Fruit fly (Drosophila melanogaster) whole organism, embryonic: ENCODE results near the gene Arp2.
A peak's percentile ranks its signal among the peaks of the same experiment; 100 is the strongest.

ENCODE experiments used
- Adf1 ChIP-seq: fragments of 200-800 bp; sonication (Bioruptor generic); IDR thresholded peaks from 2 replicates; pipeline ENCODE4 v1.3.6; 2022; ENCODE audit warnings: missing biosample characterization, missing genetic modification characterization
- Awh ChIP-seq: fragments of 200-800 bp; sonication (Bioruptor generic); IDR thresholded peaks from 2 replicates; pipeline ENCODE4, ENCODE4 v1.3.6; 2022; ENCODE audit warnings: missing biosample characterization, missing genetic modification characterization
- B-H1 ChIP-seq: fragments of 200-800 bp; sonication (Bioruptor generic); IDR thresholded peaks from 3 replicates; pipeline ENCODE4 v1.3.6; 2022; ENCODE audit warnings: missing biosample characterization, missing genetic modification characterization
- B-H2 ChIP-seq: fragments of 200-800 bp; sonication (Bioruptor generic); optimal IDR thresholded peaks from 2 replicates; lab custom pipeline; 2018; ENCODE audit warnings: missing biosample characterization, mild to moderate bottlenecking, missing genetic modification characterization
- BEAF-32 ChIP-seq: fragments of 200-800 bp; sonication (Bioruptor generic); optimal IDR thresholded peaks from 3 replicates; lab custom pipeline; 2017; ENCODE audit warnings: missing biosample characterization, missing genetic modification characterization, mild to moderate bottlenecking, moderate library complexity, missing genetic modification reagents
- CG10366 ChIP-seq: fragments of 200-800 bp; sonication (Bioruptor generic); IDR thresholded peaks from 2 replicates; pipeline ENCODE4 v1.3.6; 2022; ENCODE audit warnings: missing biosample characterization, missing genetic modification characterization
- CG11504 ChIP-seq: fragments of 200-800 bp; sonication (Bioruptor generic); optimal IDR thresholded peaks from 3 replicates; lab custom pipeline; 2019; ENCODE audit warnings: missing biosample characterization, mild to moderate bottlenecking, missing genetic modification characterization, moderate library complexity
- CG11696 ChIP-seq: fragments of 200-800 bp; sonication (Bioruptor generic); IDR thresholded peaks from 2 replicates; pipeline ENCODE4 v1.3.6; 2022; ENCODE audit warnings: missing biosample characterization, missing genetic modification characterization
- CG13894 ChIP-seq: fragments of 200-800 bp; sonication (Bioruptor generic); optimal IDR thresholded peaks from 3 replicates; lab custom pipeline; 2018; ENCODE audit warnings: missing biosample characterization, mild to moderate bottlenecking, missing genetic modification characterization, moderate library complexity
- CG15696 ChIP-seq: fragments of 200-800 bp; sonication (Bioruptor generic); optimal IDR thresholded peaks from 2 replicates; lab custom pipeline; 2019; ENCODE audit warnings: missing biosample characterization, mild to moderate bottlenecking, missing genetic modification characterization, moderate library complexity
- CG1603 ChIP-seq: fragments of 200-800 bp; sonication (Bioruptor generic); optimal IDR thresholded peaks from 2 replicates; lab custom pipeline; 2019; ENCODE audit warnings: missing biosample characterization, mild to moderate bottlenecking, missing genetic modification characterization, moderate library complexity
- CG16779 ChIP-seq: fragments of 200-800 bp; sonication (Bioruptor generic); IDR thresholded peaks from 2 replicates; pipeline ENCODE4 v1.3.6; 2022; ENCODE audit warnings: missing biosample characterization, missing genetic modification characterization
- CG16863 ChIP-seq: fragments of 200-800 bp; sonication (Bioruptor generic); optimal IDR thresholded peaks from 3 replicates; lab custom pipeline; 2016; ENCODE audit warnings: missing biosample characterization, missing genetic modification characterization
- CG18476 ChIP-seq: fragments of 200-800 bp; sonication (Bioruptor generic); optimal IDR thresholded peaks from 2 replicates; lab custom pipeline; 2016; ENCODE audit warnings: missing biosample characterization, mild to moderate bottlenecking, missing genetic modification characterization
- CG2678 ChIP-seq: fragments of 200-800 bp; sonication (Bioruptor generic); optimal IDR thresholded peaks from 3 replicates; lab custom pipeline; 2019; ENCODE audit warnings: missing biosample characterization, mild to moderate bottlenecking, missing genetic modification characterization, moderate library complexity
- CG2875 ChIP-seq: fragments of 200-800 bp; sonication (Bioruptor generic); optimal IDR thresholded peaks from 2 replicates; lab custom pipeline; 2017; ENCODE audit warnings: missing biosample characterization, mild to moderate bottlenecking, missing genetic modification characterization, missing genetic modification reagents
- CG31224 ChIP-seq: fragments of 200-800 bp; sonication (Bioruptor generic); IDR thresholded peaks from 2 replicates; pipeline ENCODE4 v1.3.6; 2022; ENCODE audit warnings: missing biosample characterization, missing genetic modification characterization
- CG3163 ChIP-seq: fragments of 200-800 bp; sonication (Bioruptor generic); optimal IDR thresholded peaks from 3 replicates; lab custom pipeline; 2016; ENCODE audit warnings: missing biosample characterization, missing genetic modification characterization
- CG32767 ChIP-seq: fragments of 200-800 bp; sonication (Bioruptor generic); IDR thresholded peaks from 2 replicates; pipeline ENCODE4 v1.3.6; 2022; ENCODE audit warnings: missing biosample characterization, missing genetic modification characterization
- CG32772 ChIP-seq: fragments of 200-800 bp; sonication (Bioruptor generic); IDR thresholded peaks from 2 replicates; pipeline ENCODE4 v1.3.6; 2022; ENCODE audit warnings: missing biosample characterization, missing genetic modification characterization
- CG42726 ChIP-seq: fragments of 200-800 bp; sonication (Bioruptor generic); IDR thresholded peaks from 2 replicates; pipeline ENCODE4 v1.3.6; 2022; ENCODE audit warnings: missing biosample characterization, missing genetic modification characterization; ENCODE audit not compliant: partially characterized antibody
- CG4328 ChIP-seq: fragments of 200-800 bp; sonication (Bioruptor generic); optimal IDR thresholded peaks from 3 replicates; lab custom pipeline; 2017; ENCODE audit warnings: missing biosample characterization, missing genetic modification reagents, missing genetic modification characterization
- CG7745 ChIP-seq: fragments of 200-800 bp; sonication (Bioruptor generic); optimal IDR thresholded peaks from 2 replicates; lab custom pipeline; 2018; ENCODE audit warnings: missing biosample characterization, mild to moderate bottlenecking, missing genetic modification characterization, moderate library complexity
- CG9609 ChIP-seq: fragments of 200-800 bp; sonication (Bioruptor generic); optimal IDR thresholded peaks from 3 replicates; lab custom pipeline; 2016; ENCODE audit warnings: missing biosample characterization, missing genetic modification characterization
- Fer2 ChIP-seq: fragments of 200-800 bp; sonication (Bioruptor generic); optimal IDR thresholded peaks from 2 replicates; lab custom pipeline; 2018; ENCODE audit warnings: missing biosample characterization, mild to moderate bottlenecking, missing genetic modification characterization, moderate library complexity
- Hand ChIP-seq: fragments of 200-800 bp; sonication (Bioruptor generic); optimal IDR thresholded peaks from 2 replicates; lab custom pipeline; 2017; ENCODE audit warnings: mild to moderate bottlenecking, missing biosample characterization, missing genetic modification reagents, missing genetic modification characterization
- HmgZ ChIP-seq: fragments of 200-800 bp; sonication (Bioruptor generic); optimal IDR thresholded peaks from 2 replicates; lab custom pipeline; 2018; ENCODE audit warnings: missing biosample characterization, mild to moderate bottlenecking, missing genetic modification characterization
- Lhr ChIP-seq: fragments of 200-800 bp; sonication (Bioruptor generic); optimal IDR thresholded peaks from 3 replicates; lab custom pipeline; 2017; ENCODE audit warnings: mild to moderate bottlenecking, missing biosample characterization, missing genetic modification reagents, missing genetic modification characterization
- Max ChIP-seq: fragments of 200-800 bp; sonication (Bioruptor generic); optimal IDR thresholded peaks from 2 replicates; lab custom pipeline; 2016; ENCODE audit warnings: missing biosample characterization, mild to moderate bottlenecking, missing genetic modification characterization
- Myb ChIP-seq: fragments of 200-800 bp; sonication (Bioruptor generic); optimal IDR thresholded peaks from 2 replicates; lab custom pipeline; 2016; ENCODE audit warnings: missing biosample characterization, missing genetic modification characterization
- Opbp ChIP-seq: fragments of 200-800 bp; sonication (Bioruptor generic); IDR thresholded peaks from 3 replicates; pipeline ENCODE4 v1.3.6; 2022; ENCODE audit warnings: missing biosample characterization, missing genetic modification characterization; ENCODE audit not compliant: partially characterized antibody
- PHDP ChIP-seq: fragments of 200-800 bp; sonication (Bioruptor generic); optimal IDR thresholded peaks from 3 replicates; lab custom pipeline; 2018; ENCODE audit warnings: missing biosample characterization, mild to moderate bottlenecking, missing genetic modification characterization, moderate library complexity
- Six4 ChIP-seq: fragments of 200-800 bp; sonication (Bioruptor generic); optimal IDR thresholded peaks from 2 replicates; lab custom pipeline; 2016; ENCODE audit warnings: missing biosample characterization, missing genetic modification characterization
- Trl ChIP-seq, 3 experiments: fragments of >200 bp in 2 of 3; fragments of 200-800 bp in 1 of 3; sonication (Bioruptor generic) in 1 of 3; optimal IDR thresholded peaks; 2 replicates in 1 of 3; 3 replicates in 2 of 3; lab custom pipeline; 2016 to 2017; ENCODE audit warnings: missing biosample characterization in 1 of 3, missing genetic modification characterization in 1 of 3
- abd-A ChIP-seq: fragments of 200-800 bp; sonication (Bioruptor generic); optimal IDR thresholded peaks from 3 replicates; lab custom pipeline; 2019; ENCODE audit warnings: missing biosample characterization, mild to moderate bottlenecking, missing genetic modification characterization, moderate library complexity
- ase ChIP-seq: fragments of 200-800 bp; sonication (Bioruptor generic); IDR thresholded peaks from 3 replicates; pipeline ENCODE4 v1.3.6; 2022; ENCODE audit warnings: missing biosample characterization, missing genetic modification characterization
- az2 ChIP-seq: fragments of 200-800 bp; sonication (Bioruptor generic); optimal IDR thresholded peaks from 3 replicates; lab custom pipeline; 2016; ENCODE audit warnings: missing biosample characterization, missing genetic modification characterization
- cas ChIP-seq: fragments of 200-800 bp; sonication (Bioruptor generic); IDR thresholded peaks from 2 replicates; pipeline ENCODE4 v1.3.6; 2022; ENCODE audit warnings: missing biosample characterization, missing genetic modification characterization
- chm ChIP-seq: fragments of 200-800 bp; sonication (Bioruptor generic); IDR thresholded peaks from 2 replicates; pipeline ENCODE4 v1.3.6; 2022; ENCODE audit warnings: missing biosample characterization, missing genetic modification characterization
- crol ChIP-seq: fragments of 200-800 bp; sonication (Bioruptor generic); IDR thresholded peaks from 2 replicates; pipeline ENCODE4 v1.3.6; 2022; ENCODE audit warnings: missing biosample characterization, missing genetic modification characterization
- crp ChIP-seq, 2 experiments: fragments of 200-800 bp; sonication (Bioruptor generic); optimal IDR thresholded peaks; 2 replicates in 1 of 2; 3 replicates in 1 of 2; lab custom pipeline; 2017; ENCODE audit warnings: missing biosample characterization in 2 of 2, missing genetic modification characterization in 2 of 2, mild to moderate bottlenecking in 1 of 2, moderate library complexity in 1 of 2
- ewg ChIP-seq: fragments of 200-800 bp; sonication (Bioruptor generic); optimal IDR thresholded peaks from 3 replicates; lab custom pipeline; 2017; ENCODE audit warnings: mild to moderate bottlenecking, missing biosample characterization, missing genetic modification reagents, missing genetic modification characterization
- exex ChIP-seq: fragments of 200-800 bp; sonication (Bioruptor generic); optimal IDR thresholded peaks from 4 replicates; lab custom pipeline; 2018; ENCODE audit warnings: missing biosample characterization, mild to moderate bottlenecking, missing genetic modification characterization, moderate library complexity
- fd64A ChIP-seq: fragments of 200-800 bp; sonication (Bioruptor generic); optimal IDR thresholded peaks from 3 replicates; lab custom pipeline; 2018; ENCODE audit warnings: missing biosample characterization, mild to moderate bottlenecking, missing genetic modification characterization
- fu2 ChIP-seq: fragments of 200-800 bp; sonication (Bioruptor generic); optimal IDR thresholded peaks from 2 replicates; lab custom pipeline; 2016; ENCODE audit warnings: missing biosample characterization, missing genetic modification characterization
- grau ChIP-seq: fragments of 200-800 bp; optimal IDR thresholded peaks from 3 replicates; lab custom pipeline; 2019; ENCODE audit warnings: missing biosample characterization, mild to moderate bottlenecking, missing genetic modification characterization, moderate library complexity
- inv ChIP-seq: fragments of 200-800 bp; sonication (Bioruptor generic); IDR thresholded peaks from 2 replicates; pipeline ENCODE4 v1.3.6; 2022; ENCODE audit warnings: missing biosample characterization, missing genetic modification characterization; ENCODE audit not compliant: partially characterized antibody
- ranshi ChIP-seq: fragments of 200-800 bp; sonication (Bioruptor generic); IDR thresholded peaks from 2 replicates; pipeline ENCODE4 v1.3.6; 2022; ENCODE audit warnings: missing biosample characterization, missing genetic modification characterization
- sna ChIP-seq: fragments of 200-800 bp; sonication (Bioruptor generic); IDR thresholded peaks from 2 replicates; pipeline ENCODE4 v1.3.6; 2022; ENCODE audit warnings: missing biosample characterization, missing genetic modification characterization; ENCODE audit not compliant: partially characterized antibody
- tx ChIP-seq: fragments of 200-800 bp; sonication (Bioruptor generic); optimal IDR thresholded peaks from 2 replicates; lab custom pipeline; 2016; ENCODE audit warnings: missing biosample characterization, missing genetic modification characterization

Arp2 gene

dm6 chrX:16552968-16553417 is 775 bp downstream of the Arp2 start (continued):
- TF ChIP-seq B-H2 (GFP tag; lab: Kevin White, UChicago) (no peak), ranshi (GFP tag; lab: Robert Waterston, UW) (no peak), Trl (optimal IDR thresholded peaks at IDR 0.05; lab: Kevin White, UChicago) (peak; percentile 26), Trl (GFP tag; optimal IDR thresholded peaks at IDR 0.05; lab: Kevin White, UChicago) (no peak), BEAF-32 (GFP tag; lab: Kevin White, UChicago) (no peak), Myb (GFP tag; lab: Kevin White, UChicago) (peak; percentile 54), CG15696 (no peak), inv (no peak), CG42726 (GFP tag; lab: Robert Waterston, UW) (0 out of 2 replicates have a peak, but pooled peaks have one; percentile 43), abd-A (tag; lab: Kevin White, UChicago) (no peak), Max (GFP tag; lab: Kevin White, UChicago) (no peak), exex (no peak), cas (GFP tag; lab: Robert Waterston, UW) (no peak), crp (GFP tag; optimal IDR thresholded peaks at IDR 0.05; lab: Kevin White, UChicago) (no peak), CG3163 (no peak), B-H1 (GFP tag; lab: Robert Waterston, UW) (no peak), sna (GFP tag; lab: Robert Waterston, UW) (no peak), CG16863 (GFP tag; lab: Kevin White, UChicago) (no peak), Opbp (peak; percentile 40; the same call in 1 of the 3 replicates), CG4328 (GFP tag; lab: Kevin White, UChicago) (no peak), CG11696 (GFP tag; lab: Robert Waterston, UW) (no peak), az2 (GFP tag; lab: Kevin White, UChicago) (no peak), PHDP (no peak), Lhr (GFP tag; lab: Kevin White, UChicago) (no peak), fd64A (GFP tag; lab: Kevin White, UChicago) (no peak), CG13894 (tag; lab: Kevin White, UChicago) (no peak), fu2 (GFP tag; lab: Kevin White, UChicago) (no peak), tx (GFP tag; lab: Kevin White, UChicago) (no peak), CG1603 (tag; lab: Kevin White, UChicago) (no peak), CG7745 (no peak), CG18476 (GFP tag; lab: Kevin White, UChicago) (no peak), Awh (no peak), CG31224 (GFP tag; lab: Robert Waterston, UW) (no peak), CG2875 (GFP tag; lab: Kevin White, UChicago) (no peak), CG10366 (GFP tag; lab: Robert Waterston, UW) (no peak), CG32772 (no peak), grau (no peak), HmgZ (no peak), crol (GFP tag; lab: Robert Waterston, UW) (peak; percentile 90), chm (GFP tag; lab: Robert Waterston, UW) (no peak), ase (GFP tag; lab: Robert Waterston, UW) (no peak), Hand (GFP tag; lab: Kevin White, UChicago) (no peak), ewg (GFP tag; lab: Kevin White, UChicago) (no peak), CG16779 (GFP tag; lab: Robert Waterston, UW) (no peak), CG11504 (tag; lab: Kevin White, UChicago) (no peak), CG9609 (GFP tag; lab: Kevin White, UChicago) (no peak), Six4 (GFP tag; lab: Kevin White, UChicago) (no peak), Fer2 (tag; lab: Kevin White, UChicago) (no peak), CG32767 (GFP tag; lab: Robert Waterston, UW) (no peak), Adf1 (GFP tag; lab: Robert Waterston, UW) (peak; percentile 56; the same call in 1 of the 2 replicates), CG2678 (tag; lab: Kevin White, UChicago) (no peak)
